Fruit fly (Drosophila melanogaster): Measurements from ENCODE around the gene CG7945.

Gene CG7945

DNA sequence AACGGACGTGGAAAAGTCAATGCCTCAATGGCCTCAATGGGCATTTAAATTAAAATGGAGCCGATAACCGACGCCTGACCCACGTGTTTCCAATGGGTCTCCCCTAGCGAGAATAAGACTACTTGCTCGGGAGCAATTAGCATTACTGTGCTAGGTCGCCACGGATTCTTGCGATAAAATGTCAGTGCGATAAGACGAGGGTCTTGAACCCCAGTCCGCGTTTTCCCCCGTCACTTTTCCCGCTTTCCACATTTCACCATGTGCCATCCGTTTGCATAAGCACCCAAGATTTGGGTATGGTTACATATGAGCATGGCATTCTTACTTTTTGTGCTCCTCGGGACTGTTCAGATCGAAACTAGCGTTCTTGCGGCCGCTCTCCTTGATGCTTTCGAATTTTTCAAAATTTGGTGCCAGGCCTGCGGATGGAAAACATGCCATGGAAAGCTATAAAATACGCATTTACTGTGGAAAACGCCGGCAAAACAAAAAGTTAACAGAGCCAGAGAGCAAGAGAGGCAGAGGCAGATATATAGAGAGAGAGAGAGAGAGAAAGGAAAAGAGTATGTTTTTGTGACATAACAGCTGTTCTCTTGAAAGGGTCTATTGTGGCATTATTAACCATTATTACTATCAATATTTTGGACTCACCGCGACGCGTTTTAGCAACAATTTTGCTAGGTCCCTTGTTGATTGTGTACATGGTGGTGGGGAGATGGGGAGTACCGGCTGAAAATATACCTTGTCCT, 16.6 kb downstream of the CG7945 start:
- TF ChIP-seq CG32121 (GFP tag; IDR thresholded peaks at IDR 0.05) = 0 out of 2 replicates have a peak, but pooled peaks have one; percentile 28
- no peak for TF ChIP-seq Snoo (tag; optimal IDR thresholded peaks at IDR 0.05)
- peak; percentile 66 for TF ChIP-seq EcR (GFP tag; optimal IDR thresholded peaks at IDR 0.05)

DNA sequence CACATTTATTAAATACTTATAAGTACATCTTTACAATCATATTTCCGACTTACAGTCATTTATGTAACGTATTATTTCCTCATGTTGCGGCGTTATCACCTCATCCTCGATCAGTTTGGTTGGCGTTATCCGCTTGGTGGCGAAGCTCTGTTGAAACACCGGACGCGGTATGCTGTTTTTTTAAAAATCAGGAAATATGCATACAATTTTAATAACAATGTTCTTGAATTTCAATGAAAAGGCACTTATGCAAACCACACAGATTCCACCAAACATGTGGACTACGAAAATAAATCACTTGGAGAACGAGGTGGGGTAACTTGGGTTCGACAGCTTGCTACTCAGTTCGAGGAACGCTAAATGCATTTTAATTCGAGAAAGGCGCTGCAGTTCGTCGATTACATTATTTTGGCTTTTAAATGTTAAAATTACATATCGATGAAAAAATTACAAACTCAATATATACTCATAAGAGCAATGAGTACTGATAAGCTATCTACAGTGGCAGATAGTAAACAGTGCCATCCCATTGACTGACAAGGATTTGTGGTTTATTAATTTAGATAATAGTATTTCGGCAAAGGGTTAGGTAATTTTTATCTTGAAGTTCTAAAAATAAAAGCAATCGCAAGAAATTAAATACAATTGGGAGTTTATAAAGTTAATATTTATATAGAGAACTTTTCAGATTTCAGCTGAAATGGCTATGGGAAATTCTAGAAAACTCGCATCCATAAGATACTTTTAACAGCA, 17.6 kb downstream of the CG7945 start:
- TF ChIP-seq Pif1B (GFP tag; optimal IDR thresholded peaks at IDR 0.05) (no peak), CG34367 (tag; optimal IDR thresholded peaks at IDR 0.05) (no peak), Pif1A (GFP tag; optimal IDR thresholded peaks at IDR 0.05) (no peak), gl (tag; optimal IDR thresholded peaks at IDR 0.05) (no peak)

dm6 chr3L:15504687-15505086, 19.2 kb downstream of the CG7945 start, which contains the start of gene CG7857:
TSS of gene CG7857 (minus strand) at chr3L:15504894.
- TF ChIP-seq D1 (tag; optimal IDR thresholded peaks at IDR 0.05) = no peak
- TF ChIP-seq gl (tag; optimal IDR thresholded peaks at IDR 0.05) = no peak

DNA sequence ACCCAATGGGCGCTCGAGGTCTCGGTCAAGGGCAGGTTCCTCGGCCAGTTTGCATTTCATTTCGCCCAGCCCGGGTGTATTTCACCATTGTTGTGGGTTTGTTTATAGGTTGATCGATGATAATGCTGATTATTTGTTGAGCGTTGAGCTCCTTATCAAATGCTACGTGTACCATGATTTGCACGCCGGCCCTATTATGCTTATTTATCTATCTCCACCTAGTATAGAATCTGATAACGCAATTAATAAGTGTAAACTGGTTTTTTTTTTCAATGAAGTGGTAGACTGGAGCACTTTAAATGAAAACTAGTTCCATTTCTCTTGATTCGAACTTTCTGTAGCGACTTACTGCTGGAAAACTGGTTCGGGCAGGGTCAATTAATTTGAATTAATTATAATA, 21.7 kb downstream of the CG7945 start:
- TF ChIP-seq CG14655 (GFP tag; optimal IDR thresholded peaks at IDR 0.05) (no peak), CG8159 (tag; optimal IDR thresholded peaks at IDR 0.05) (no peak), CG15710 (tag; optimal IDR thresholded peaks at IDR 0.05) (no peak), fd96Ca (GFP tag; IDR thresholded peaks at IDR 0.05) (no peak), gl (tag; optimal IDR thresholded peaks at IDR 0.05) (no peak), Pif1A (GFP tag; optimal IDR thresholded peaks at IDR 0.05) (no peak), CG13204 (GFP tag; optimal IDR thresholded peaks at IDR 0.05) (no peak), CG8301 (tag; optimal IDR thresholded peaks at IDR 0.05) (no peak), CG9948 (tag; optimal IDR thresholded peaks at IDR 0.05) (no peak), CG17806 (tag; optimal IDR thresholded peaks at IDR 0.05) (no peak), CG4496 (GFP tag; IDR thresholded peaks at IDR 0.05) (no peak)

DNA sequence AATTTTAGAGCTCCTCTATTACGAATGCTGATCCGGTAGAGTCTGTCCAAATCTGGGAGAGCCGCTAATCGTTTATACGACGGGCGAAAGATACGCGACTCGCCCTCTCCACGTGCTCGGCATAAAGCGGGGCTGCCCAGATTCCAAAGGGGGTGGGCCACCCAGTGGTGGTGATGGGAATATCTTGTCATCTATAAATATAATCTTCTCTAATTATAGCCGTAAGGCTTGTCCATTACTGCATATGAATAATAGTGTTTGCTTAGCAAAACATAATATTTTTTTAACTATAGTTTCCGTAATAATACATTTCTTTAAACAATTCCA, 22.3 kb downstream of the CG7945 start:
- no peak for TF ChIP-seq D1 (tag; optimal IDR thresholded peaks at IDR 0.05)
- TF ChIP-seq fd96Ca (GFP tag; IDR thresholded peaks at IDR 0.05) = no peak
- no peak for TF ChIP-seq gl (tag; optimal IDR thresholded peaks at IDR 0.05)
- TF ChIP-seq CG17806 (tag; optimal IDR thresholded peaks at IDR 0.05) = no peak
- TF ChIP-seq EcR (GFP tag; optimal IDR thresholded peaks at IDR 0.05) = no peak
- no peak for TF ChIP-seq rn (GFP tag; IDR thresholded peaks at IDR 0.05)
- TF ChIP-seq CG14655 (GFP tag; optimal IDR thresholded peaks at IDR 0.05) = no peak

dm6 chr3L:15500813-15501645, 22.9 kb downstream of the CG7945 start, which contains the start of gene CG7272:
TSS of gene CG7272 (plus strand) at chr3L:15500938.
- TF ChIP-seq CG12605 (GFP tag; IDR thresholded peaks at IDR 0.05) = 0 out of 2 replicates have a peak, but pooled peaks have one; percentile 25
- TF ChIP-seq CG34367 (tag; optimal IDR thresholded peaks at IDR 0.05) = no peak
- TF ChIP-seq CG8301 (tag; optimal IDR thresholded peaks at IDR 0.05) = peak; percentile 42
- TF ChIP-seq CG9948 (tag; optimal IDR thresholded peaks at IDR 0.05) = no peak
- peak; percentile 0 for TF ChIP-seq D1 (tag; optimal IDR thresholded peaks at IDR 0.05)
- TF ChIP-seq fd96Ca (GFP tag; IDR thresholded peaks at IDR 0.05) = peak; percentile 60; the same call in 1 of the 3 replicates
- TF ChIP-seq CG17806 (tag; optimal IDR thresholded peaks at IDR 0.05) = no peak
- TF ChIP-seq rn (GFP tag; IDR thresholded peaks at IDR 0.05) = no peak
- TF ChIP-seq CG4496 (GFP tag; IDR thresholded peaks at IDR 0.05) = peak; percentile 57; the same call in 2 of the 3 replicates
- TF ChIP-seq Ets98B (GFP tag; IDR thresholded peaks at IDR 0.05) = peak; percentile 58; the same call in 1 of the 2 replicates
- no peak for TF ChIP-seq CG14655 (GFP tag; optimal IDR thresholded peaks at IDR 0.05)
- TF ChIP-seq gl (tag; optimal IDR thresholded peaks at IDR 0.05) = no peak
- TF ChIP-seq EcR (GFP tag; optimal IDR thresholded peaks at IDR 0.05) = peak; percentile 44
- peak; percentile 49; the same call in 1 of the 2 replicates for TF ChIP-seq CG32121 (GFP tag; IDR thresholded peaks at IDR 0.05)
- no peak for TF ChIP-seq CG10348 (GFP tag; IDR thresholded peaks at IDR 0.05)
- peak; percentile 3 for TF ChIP-seq CG15710 (tag; optimal IDR thresholded peaks at IDR 0.05)
- no peak for TF ChIP-seq CG8159 (tag; optimal IDR thresholded peaks at IDR 0.05)

Measured in whole organism, pupa.